Worm (Caenorhabditis elegans) whole organism, L3 larva: ENCODE data around the gene Y49A10A.2.

Experiments
- fos-1 ChIP-seq: fragments of 150-350 bp; optimal IDR thresholded peaks from 2 replicates; lab custom pipeline; 2014; ENCODE audit warnings: missing biosample characterization, missing genetic modification characterization
- mml-1 ChIP-seq: fragments of 150-350 bp; sonication (generic microtip); optimal IDR thresholded peaks from 3 replicates; lab custom pipeline; 2014; ENCODE audit warnings: missing biosample characterization, missing genetic modification characterization
- pqm-1 ChIP-seq: fragments of 150-350 bp; optimal IDR thresholded peaks from 2 replicates; lab custom pipeline; 2017; ENCODE audit warnings: missing biosample characterization, missing genetic modification characterization, inconsistent platforms
- ztf-11 ChIP-seq: fragments of 150-350 bp; optimal IDR thresholded peaks from 2 replicates; lab custom pipeline; 2014; ENCODE audit warnings: missing biosample characterization, missing genetic modification characterization

DNA sequence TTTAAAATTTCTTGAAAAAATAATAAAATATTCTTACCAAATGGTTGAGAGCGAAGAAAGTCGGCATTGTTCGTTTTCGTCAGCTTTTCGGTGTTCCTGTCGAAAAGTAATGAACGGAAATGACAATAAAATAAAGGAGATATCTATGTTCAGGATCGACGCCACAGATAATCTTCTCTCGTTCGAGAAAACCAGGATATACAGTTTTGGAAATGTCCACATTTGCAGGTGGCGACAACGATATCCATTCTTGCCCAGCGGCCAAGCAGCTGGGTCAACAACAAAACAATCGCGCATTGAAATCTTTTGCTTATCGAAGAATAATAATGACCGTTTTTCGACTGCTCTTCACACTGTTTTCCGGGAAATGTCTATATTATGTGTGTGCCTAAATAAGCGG is 16.8 kb downstream of the Y49A10A.2 start, which contains the start of gene R07E3.7:
- TF ChIP-seq ztf-11 (tag; lab: Kevin White, UChicago) = no peak
- no peak for TF ChIP-seq pqm-1
- no peak for TF ChIP-seq fos-1
- no peak for TF ChIP-seq mml-1 (tag; lab: Kevin White, UChicago)
